Fruit fly (Drosophila melanogaster) whole organism: ENCODE measurements around the gene CheB38b.

Experiments
- CG8478 ChIP-seq: fragments of >200 bp; optimal IDR thresholded peaks from 2 replicates; lab custom pipeline; 2018; ENCODE audit warnings: inconsistent platforms
- Dll ChIP-seq: fragments of >200 bp; optimal IDR thresholded peaks from 2 replicates; lab custom pipeline; 2017
- EcR ChIP-seq, 2 experiments: fragments of >200 bp; optimal IDR thresholded peaks; 2 replicates each; lab custom pipeline; 2017; ENCODE audit warnings: missing biosample characterization in 2 of 2, missing genetic modification characterization in 2 of 2, missing genetic modification reagents in 2 of 2
- psq ChIP-seq: fragments of >200 bp; optimal IDR thresholded peaks from 2 replicates; lab custom pipeline; 2017
- usp ChIP-seq: fragments of >200 bp; optimal IDR thresholded peaks from 2 replicates; lab custom pipeline; 2017; ENCODE audit warnings: missing biosample characterization, missing genetic modification characterization, mixed read lengths

- TF ChIP-seq psq: no peak
- TF ChIP-seq CG8478 (lab: Kevin White, UChicago): no peak
- no peak for TF ChIP-seq EcR (GFP tag; optimal IDR thresholded peaks at IDR 0.05; lab: Kevin White, UChicago)
- no peak for TF ChIP-seq usp
- TF ChIP-seq Dll: no peak
Observed at dm6 chr2L:20857791-20858190, 40.7 kb upstream of the CheB38b start, which contains the start of gene CG14400.
